Worm (Caenorhabditis elegans): ENCODE measurements around the gene Y79H2A.4.

ce11 chrIII:12064494-12064893 lies 23.4 kb downstream of the Y79H2A.4 start:
- TF ChIP-seq ama-1 (optimal IDR thresholded peaks at IDR 0.05), result no peak
- TF ChIP-seq dve-1 (tag; optimal IDR thresholded peaks at IDR 0.05), result no peak
- no peak for TF ChIP-seq ceh-24 (tag; optimal IDR thresholded peaks at IDR 0.05)
- TF ChIP-seq sox-2 (GFP tag; IDR thresholded peaks at IDR 0.05), result no peak
- no peak for TF ChIP-seq lin-11 (tag; optimal IDR thresholded peaks at IDR 0.05)
- TF ChIP-seq sox-4 (tag; optimal IDR thresholded peaks at IDR 0.05), result no peak
- no peak for TF ChIP-seq nhr-11 (tag; optimal IDR thresholded peaks at IDR 0.05)
- TF ChIP-seq fax-1 (tag; optimal IDR thresholded peaks at IDR 0.05), result no peak
- TF ChIP-seq dmd-4 (tag; optimal IDR thresholded peaks at IDR 0.05; ENCODE audit: borderline replicate concordance), result no peak
- no peak for TF ChIP-seq elt-2 (tag; optimal IDR thresholded peaks at IDR 0.05)
- no peak for TF ChIP-seq pha-4 (tag; optimal IDR thresholded peaks at IDR 0.05)
- no peak for TF ChIP-seq tbx-2 (tag; optimal IDR thresholded peaks at IDR 0.05)
